Worm (Caenorhabditis elegans) whole organism, midembryonic: Measurements from ENCODE around the gene T14G10.8.

Experiments
- T22C8.4 ChIP-seq: fragments of 200-800 bp; sonication (Bioruptor generic); IDR thresholded peaks from 2 replicates; pipeline ENCODE4 v1.3.6; 2022; ENCODE audit warnings: missing genetic modification characterization, missing compliant biosample characterization
- cog-1 ChIP-seq: sonication (generic microtip); optimal IDR thresholded peaks from 2 replicates; lab custom pipeline; 2016; ENCODE audit warnings: missing genetic modification characterization, missing compliant biosample characterization
- flt-1 ChIP-seq: fragments of 200-800 bp; sonication (Bioruptor generic); IDR thresholded peaks from 2 replicates; pipeline ENCODE4 v1.3.6; 2022; ENCODE audit warnings: missing genetic modification characterization, missing compliant biosample characterization
- med-1 ChIP-seq: sonication (generic microtip); optimal IDR thresholded peaks from 2 replicates; lab custom pipeline; 2017; ENCODE audit warnings: missing genetic modification characterization, mild to moderate bottlenecking, missing compliant biosample characterization, antibody characterized with exemption, missing genetic modification reagents; ENCODE audit not compliant: insufficient read depth
- tab-1 ChIP-seq: fragments of 200-800 bp; sonication (Bioruptor generic); IDR thresholded peaks from 2 replicates; pipeline ENCODE4 v1.3.6; 2022; ENCODE audit warnings: missing genetic modification characterization, missing compliant biosample characterization

- TF ChIP-seq cog-1 (tag; lab: Kevin White, UChicago) (peak; percentile 2), tab-1 (GFP tag; lab: Robert Waterston, UW) (0 out of 2 replicates have a peak, but pooled peaks have one; percentile 45), flt-1 (GFP tag; lab: Robert Waterston, UW) (no peak), med-1 (GFP tag; lab: Kevin White, UChicago) (no peak), T22C8.4 (GFP tag; lab: Robert Waterston, UW) (peak; percentile 73)
These were observed 28.3 kb upstream of the T14G10.8 start for ce11 chrIV:10174932-10175732.
